Fruit fly (Drosophila melanogaster) S2 (cell line): ENCODE data around the gene Pfrx.

ENCODE experiments used
- CG8478 ChIP-seq: fragments of >200 bp; optimal IDR thresholded peaks from 2 replicates; lab custom pipeline; 2018
- CTCF ChIP-seq, 2 experiments: fragments of >200 bp; optimal IDR thresholded peaks; 2 replicates each; lab custom pipeline; 2018

DNA sequence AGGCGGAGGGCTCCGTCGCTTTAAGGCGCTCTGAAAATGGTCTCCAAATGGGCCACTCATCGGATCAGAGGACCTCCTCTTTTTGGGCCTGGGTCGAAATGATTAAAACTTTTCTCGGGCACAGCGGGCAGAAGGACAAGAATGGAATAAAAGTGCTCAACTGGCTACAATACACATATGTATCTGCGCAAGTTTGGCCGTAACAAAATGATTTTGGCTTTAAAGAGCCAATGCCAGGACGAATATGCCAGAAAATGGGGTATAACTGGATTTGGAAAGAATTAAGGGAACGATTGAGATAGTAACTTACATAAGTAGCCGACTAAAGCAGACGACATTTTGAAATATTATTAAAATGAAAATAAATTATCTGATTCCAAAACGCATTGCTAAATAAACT, 52.1 kb downstream of the Pfrx start, which contains the start of gene CG32532:
- no peak for TF ChIP-seq CG8478 (lab: Kevin White, UChicago)
- no peak for TF ChIP-seq CTCF (optimal IDR thresholded peaks at IDR 0.05; lab: Kevin White, UChicago)
